Worm (Caenorhabditis elegans) whole organism, L3 larva: ENCODE data around the gene T16A9.3.

Source experiments
- aly-2 ChIP-seq: fragments of 150-350 bp; optimal IDR thresholded peaks from 2 replicates; lab custom pipeline; 2014; ENCODE audit warnings: missing biosample characterization, missing genetic modification characterization
- ama-1 ChIP-seq: fragments of 150-350 bp; optimal IDR thresholded peaks from 2 replicates; lab custom pipeline; 2018
- ceh-16 ChIP-seq: sonication (generic microtip); optimal IDR thresholded peaks from 2 replicates; lab custom pipeline; 2017; ENCODE audit warnings: missing biosample characterization, missing genetic modification characterization
- ceh-28 ChIP-seq: fragments of 150-350 bp; optimal IDR thresholded peaks from 2 replicates; lab custom pipeline; 2014; ENCODE audit warnings: missing biosample characterization, missing genetic modification reagents, missing genetic modification characterization
- ceh-9 ChIP-seq: sonication (generic microtip); optimal IDR thresholded peaks from 2 replicates; lab custom pipeline; 2018; ENCODE audit warnings: missing biosample characterization, missing genetic modification characterization
- daf-12 ChIP-seq: fragments of 150-350 bp; optimal IDR thresholded peaks from 2 replicates; lab custom pipeline; 2014; ENCODE audit warnings: missing biosample characterization, missing genetic modification reagents, missing genetic modification characterization
- egl-27 ChIP-seq: sonication (generic microtip); optimal IDR thresholded peaks from 4 replicates; lab custom pipeline; 2017; ENCODE audit warnings: missing biosample characterization, missing genetic modification reagents, missing genetic modification characterization
- fkh-10 ChIP-seq: sonication (generic microtip); optimal IDR thresholded peaks from 2 replicates; lab custom pipeline; 2017; ENCODE audit warnings: missing biosample characterization, missing genetic modification reagents, missing genetic modification characterization
- fos-1 ChIP-seq: fragments of 150-350 bp; optimal IDR thresholded peaks from 2 replicates; lab custom pipeline; 2014; ENCODE audit warnings: missing biosample characterization, missing genetic modification characterization
- jun-1 ChIP-seq: fragments of 150-350 bp; optimal IDR thresholded peaks from 2 replicates; lab custom pipeline; 2014; ENCODE audit warnings: missing biosample characterization, missing genetic modification reagents, missing genetic modification characterization
- mdl-1 ChIP-seq: fragments of 150-350 bp; optimal IDR thresholded peaks from 2 replicates; lab custom pipeline; 2014; ENCODE audit warnings: missing biosample characterization, missing genetic modification characterization
- nhr-11 ChIP-seq: fragments of 150-350 bp; optimal IDR thresholded peaks from 2 replicates; lab custom pipeline; 2014; ENCODE audit warnings: missing biosample characterization, missing genetic modification characterization
- nhr-25 ChIP-seq: sonication (generic microtip); optimal IDR thresholded peaks from 2 replicates; lab custom pipeline; 2017; ENCODE audit warnings: missing biosample characterization, missing genetic modification characterization
- pha-4 ChIP-seq: fragments of 150-350 bp; optimal IDR thresholded peaks from 2 replicates; lab custom pipeline; 2014; ENCODE audit warnings: missing biosample characterization, missing genetic modification reagents, missing genetic modification characterization
- snpc-4 ChIP-seq: fragments of 150-350 bp; optimal IDR thresholded peaks from 2 replicates; lab custom pipeline; 2014; ENCODE audit warnings: missing biosample characterization, missing genetic modification characterization
- unc-39 ChIP-seq: sonication (generic microtip); optimal IDR thresholded peaks from 4 replicates; lab custom pipeline; 2017; ENCODE audit warnings: missing biosample characterization, missing genetic modification characterization
- zag-1 ChIP-seq: fragments of 150-350 bp; optimal IDR thresholded peaks from 2 replicates; lab custom pipeline; 2014; ENCODE audit warnings: missing biosample characterization, missing genetic modification characterization

Gene T16A9.3

DNA sequence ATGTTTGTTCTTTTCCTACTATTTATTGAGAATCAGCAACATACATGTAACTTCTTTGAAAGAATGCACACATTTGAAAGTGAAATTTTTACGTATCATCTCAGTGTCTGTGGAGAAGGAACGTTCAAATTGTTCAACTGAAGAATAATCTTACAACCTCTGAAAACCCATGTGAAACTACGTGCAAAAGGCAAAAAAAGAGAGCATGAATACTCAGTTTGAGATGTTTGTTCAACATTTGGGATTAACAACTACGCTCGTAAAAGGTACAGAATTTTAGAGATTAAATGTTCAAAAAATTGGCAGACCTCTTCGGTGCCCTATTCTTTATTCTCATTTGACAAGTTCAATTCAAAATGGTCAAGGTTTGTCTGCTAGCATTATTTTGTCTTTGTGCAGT is 46.7 kb downstream of the T16A9.3 start, which contains the start of gene K02E11.5:
Gene K02E11.5 (plus strand): TSS at position 301 of the 400 bp plus-strand sequence.
- TF ChIP-seq ceh-9 (tag; lab: Kevin White, UChicago) (no peak), egl-27 (tag; lab: Kevin White, UChicago) (no peak), ama-1 (lab: Kevin White, UChicago) (no peak), unc-39 (tag; lab: Kevin White, UChicago) (no peak), ceh-28 (no peak), pha-4 (tag; lab: Kevin White, UChicago) (no peak), jun-1 (tag; lab: Kevin White, UChicago) (no peak), nhr-11 (tag; lab: Kevin White, UChicago) (no peak), mdl-1 (no peak), ceh-16 (no peak), snpc-4 (no peak), nhr-25 (no peak), aly-2 (no peak), fkh-10 (GFP tag; lab: Kevin White, UChicago) (no peak), fos-1 (tag; lab: Kevin White, UChicago) (no peak), zag-1 (no peak)

DNA sequence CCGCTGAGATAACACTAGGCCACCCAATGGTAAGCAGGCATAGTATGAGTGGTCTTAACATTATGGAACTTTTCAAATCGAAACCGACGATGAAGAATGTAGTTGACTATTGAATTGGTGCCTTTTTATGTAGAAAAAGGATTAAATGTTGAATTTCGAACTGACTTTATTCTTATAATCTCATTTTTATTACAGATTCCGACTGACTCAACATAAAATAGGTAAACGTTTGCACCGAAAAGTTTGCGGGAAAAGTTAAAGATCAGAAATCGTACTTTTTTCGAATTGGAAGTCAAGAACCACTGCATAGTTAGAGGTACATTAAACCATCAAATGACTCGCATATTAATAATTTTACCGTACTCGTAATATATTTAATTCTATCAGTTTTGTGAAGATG is 48.9 kb downstream of the T16A9.3 start, which contains the start of gene K02E11.7:
Gene K02E11.7 (minus strand): TSS at position 101 of the 400 bp plus-strand sequence.
- TF ChIP-seq pha-4 (tag; lab: Kevin White, UChicago) (no peak), ceh-16 (no peak)

- no peak for TF ChIP-seq egl-27 (tag; lab: Kevin White, UChicago)
- no peak for TF ChIP-seq daf-12 (tag; lab: Kevin White, UChicago)
- TF ChIP-seq, all 47 proteins: peak for 0
Measured at ce11 chrV:14256813-14257212, 51.5 kb downstream of the T16A9.3 start, which contains the start of gene sre-8. Gene sre-8 (plus strand): TSS chrV:14257113.
